Fruit fly (Drosophila melanogaster) S2 (cell line): Measurements from ENCODE around the gene Gr89a.

Source experiments
- CG8478 ChIP-seq: fragments of >200 bp; optimal IDR thresholded peaks from 2 replicates; lab custom pipeline; 2018
- CTCF ChIP-seq, 2 experiments: fragments of >200 bp; optimal IDR thresholded peaks; 2 replicates each; lab custom pipeline; 2018

- TF ChIP-seq CTCF (optimal IDR thresholded peaks at IDR 0.05; lab: Kevin White, UChicago), result no peak
- TF ChIP-seq CG8478, result no peak
Measured at dm6 chr3R:16449187-16449973, 49.4 kb downstream of the Gr89a start.
